Worm (Caenorhabditis elegans) whole organism, L4 larva: Measurements from ENCODE around the gene Y49F6B.14.

ENCODE experiments used
- D1046.2 ChIP-seq: fragments of 200-800 bp; sonication (Bioruptor generic); IDR thresholded peaks from 2 replicates; pipeline ENCODE4 v1.3.6; 2022; ENCODE audit warnings: missing genetic modification characterization, missing compliant biosample characterization
- F26F4.8 ChIP-seq: fragments of 200-800 bp; sonication (Bioruptor generic); conservative IDR thresholded peaks from 2 replicates; pipeline ENCODE4 v1.3.6; 2022; ENCODE audit warnings: missing genetic modification characterization, missing compliant biosample characterization
- F44E2.7 ChIP-seq: fragments of 200-800 bp; sonication (Bioruptor generic); IDR thresholded peaks from 2 replicates; pipeline ENCODE4 v2.1.2; 2022; ENCODE audit warnings: missing genetic modification characterization, missing compliant biosample characterization
- T20F7.1 ChIP-seq: fragments of 200-800 bp; sonication (Bioruptor generic); optimal IDR thresholded peaks from 2 replicates; lab custom pipeline; 2018; ENCODE audit warnings: mild to moderate bottlenecking, missing genetic modification characterization, missing compliant biosample characterization
- Y5F2A.4 ChIP-seq: fragments of 200-800 bp; sonication (Bioruptor generic); optimal IDR thresholded peaks from 2 replicates; lab custom pipeline; 2018; ENCODE audit warnings: mild to moderate bottlenecking, missing genetic modification characterization, missing compliant biosample characterization
- Y75B8A.6 ChIP-seq: fragments of 200-800 bp; sonication (Bioruptor generic); IDR thresholded peaks from 2 replicates; pipeline ENCODE4 v1.3.6; 2022; ENCODE audit warnings: missing genetic modification reagents, missing genetic modification characterization, missing compliant biosample characterization
- ZK337.2 ChIP-seq: fragments of 200-800 bp; sonication (Bioruptor generic); IDR thresholded peaks from 2 replicates; pipeline ENCODE4 v1.3.6; 2022; ENCODE audit warnings: missing genetic modification reagents, missing genetic modification characterization, missing compliant biosample characterization
- ZK546.5 ChIP-seq, 2 experiments: sonication (generic microtip); optimal IDR thresholded peaks; 2 replicates each; lab custom pipeline; 2017; ENCODE audit warnings: missing biosample characterization in 2 of 2, missing genetic modification characterization in 2 of 2
- attf-4 ChIP-seq: sonication (generic microtip); optimal IDR thresholded peaks from 3 replicates; lab custom pipeline; 2017; ENCODE audit warnings: missing biosample characterization, missing genetic modification characterization
- ceh-32 ChIP-seq: sonication (generic microtip); optimal IDR thresholded peaks from 2 replicates; lab custom pipeline; 2016; ENCODE audit warnings: mild to moderate bottlenecking, missing genetic modification characterization, missing compliant biosample characterization; ENCODE audit not compliant: poor library complexity
- ceh-44 ChIP-seq: fragments of 200-800 bp; sonication (Bioruptor generic); IDR thresholded peaks from 2 replicates; pipeline ENCODE4 v1.3.6; 2022; ENCODE audit warnings: missing genetic modification reagents, missing genetic modification characterization, missing compliant biosample characterization
- ceh-82 ChIP-seq: sonication (generic microtip); optimal IDR thresholded peaks from 2 replicates; lab custom pipeline; 2017; ENCODE audit warnings: missing biosample characterization, missing genetic modification characterization
- ces-1 ChIP-seq: fragments of 150-350 bp; sonication (generic microtip); optimal IDR thresholded peaks from 4 replicates; lab custom pipeline; 2014; ENCODE audit warnings: missing biosample characterization, missing genetic modification reagents, missing genetic modification characterization
- cey-2 ChIP-seq: sonication (generic microtip); optimal IDR thresholded peaks from 3 replicates; lab custom pipeline; 2017; ENCODE audit warnings: missing genetic modification characterization, mild to moderate bottlenecking, missing compliant biosample characterization, antibody characterized with exemption, borderline replicate concordance; ENCODE audit not compliant: insufficient read depth
- ctbp-1 ChIP-seq: fragments of 200-800 bp; sonication (Bioruptor generic); IDR thresholded peaks from 2 replicates; pipeline ENCODE4 v1.3.6; 2022; ENCODE audit warnings: missing genetic modification reagents, missing genetic modification characterization, missing compliant biosample characterization
- daf-12 ChIP-seq: fragments of 150-350 bp; optimal IDR thresholded peaks from 2 replicates; lab custom pipeline; 2014; ENCODE audit warnings: missing biosample characterization, missing genetic modification reagents, missing genetic modification characterization
- daf-19 ChIP-seq: fragments of 200-800 bp; sonication (Bioruptor generic); conservative IDR thresholded peaks from 2 replicates; pipeline ENCODE4 v1.3.6; 2022; ENCODE audit warnings: missing genetic modification characterization, missing compliant biosample characterization
- daf-8 ChIP-seq: fragments of 200-800 bp; sonication (Bioruptor generic); IDR thresholded peaks from 2 replicates; pipeline ENCODE4 v1.3.6; 2022; ENCODE audit warnings: missing genetic modification characterization, missing compliant biosample characterization
- dmd-6 ChIP-seq: fragments of 200-800 bp; sonication (Bioruptor generic); IDR thresholded peaks from 2 replicates; pipeline ENCODE4 v1.3.6; 2022; ENCODE audit warnings: missing genetic modification reagents, missing genetic modification characterization, missing compliant biosample characterization
- dmd-8 ChIP-seq: fragments of 200-800 bp; sonication (Bioruptor generic); IDR thresholded peaks from 2 replicates; pipeline ENCODE4 v1.3.6; 2022; ENCODE audit warnings: missing genetic modification characterization, missing compliant biosample characterization
- dpl-1 ChIP-seq: fragments of 150-350 bp; optimal IDR thresholded peaks from 2 replicates; lab custom pipeline; 2014; ENCODE audit warnings: missing biosample characterization, missing genetic modification reagents, missing genetic modification characterization
- egl-43 ChIP-seq: fragments of 200-800 bp; sonication (Bioruptor generic); IDR thresholded peaks from 2 replicates; pipeline ENCODE4 v1.3.6; 2022; ENCODE audit warnings: missing genetic modification reagents, missing genetic modification characterization, missing compliant biosample characterization
- hlh-11 ChIP-seq: fragments of 200-800 bp; sonication (Bioruptor generic); optimal IDR thresholded peaks from 2 replicates; lab custom pipeline; 2018; ENCODE audit warnings: mild to moderate bottlenecking, missing genetic modification characterization, missing compliant biosample characterization
- hlh-30 ChIP-seq: sonication (generic microtip); optimal IDR thresholded peaks from 2 replicates; lab custom pipeline; 2017; ENCODE audit warnings: antibody characterized with exemption, mild to moderate bottlenecking, missing genetic modification characterization, missing compliant biosample characterization; ENCODE audit not compliant: insufficient read depth
- lim-7 ChIP-seq: fragments of 200-800 bp; sonication (Bioruptor generic); IDR thresholded peaks from 2 replicates; pipeline ENCODE4 v1.3.6; 2022; ENCODE audit warnings: missing genetic modification characterization, missing compliant biosample characterization
- lin-1 ChIP-seq: fragments of 200-800 bp; sonication (Bioruptor generic); IDR thresholded peaks from 2 replicates; pipeline ENCODE4 v1.3.6; 2022; ENCODE audit warnings: missing genetic modification reagents, missing genetic modification characterization, missing compliant biosample characterization
- lin-39 ChIP-seq: fragments of 150-350 bp; optimal IDR thresholded peaks from 2 replicates; lab custom pipeline; 2014; ENCODE audit warnings: missing biosample characterization, missing genetic modification reagents, missing genetic modification characterization
- lir-3 ChIP-seq: sonication (generic microtip); optimal IDR thresholded peaks from 2 replicates; lab custom pipeline; 2016; ENCODE audit warnings: mild to moderate bottlenecking, missing genetic modification characterization, missing compliant biosample characterization
- madf-5 ChIP-seq, 2 experiments: fragments of 200-800 bp; sonication (Bioruptor generic); IDR thresholded peaks; 2 replicates each; pipeline ENCODE4 v1.3.6; 2022; ENCODE audit warnings: missing compliant biosample characterization in 2 of 2, missing genetic modification characterization in 2 of 2
- mdl-1 ChIP-seq, 2 experiments: fragments of 150-350 bp in 1 of 2; sonication (generic microtip) in 1 of 2; optimal IDR thresholded peaks; 2 replicates each; lab custom pipeline; 2014 to 2017; ENCODE audit warnings: missing biosample characterization in 2 of 2, missing genetic modification characterization in 2 of 2
- mdt-29 ChIP-seq: fragments of 200-800 bp; sonication (Bioruptor generic); IDR thresholded peaks from 2 replicates; pipeline ENCODE4 v1.3.6; 2022; ENCODE audit warnings: missing genetic modification reagents, missing genetic modification characterization, missing compliant biosample characterization
- mes-2 ChIP-seq: sonication (generic microtip); optimal IDR thresholded peaks from 2 replicates; lab custom pipeline; 2016; ENCODE audit warnings: missing genotype, mild to moderate bottlenecking, missing genetic modification characterization, missing compliant biosample characterization; ENCODE audit not compliant: poor library complexity, severe bottlenecking
- mxl-2 ChIP-seq: fragments of 200-800 bp; sonication (Bioruptor generic); conservative IDR thresholded peaks from 2 replicates; pipeline ENCODE4 v1.3.6; 2022; ENCODE audit warnings: missing genetic modification reagents, missing genetic modification characterization, missing compliant biosample characterization
- mxl-3 ChIP-seq: fragments of 200-800 bp; sonication (Bioruptor generic); optimal IDR thresholded peaks from 2 replicates; lab custom pipeline; 2018; ENCODE audit warnings: mild to moderate bottlenecking, missing genetic modification characterization, missing compliant biosample characterization
- nhr-10 ChIP-seq: fragments of 150-350 bp; optimal IDR thresholded peaks from 2 replicates; lab custom pipeline; 2014; ENCODE audit warnings: missing biosample characterization, missing genetic modification characterization
- nhr-102 ChIP-seq: sonication (generic microtip); optimal IDR thresholded peaks from 2 replicates; lab custom pipeline; 2016; ENCODE audit warnings: mild to moderate bottlenecking, missing genetic modification characterization, moderate library complexity, missing compliant biosample characterization
- nhr-28 ChIP-seq: fragments of 150-350 bp; optimal IDR thresholded peaks from 2 replicates; lab custom pipeline; 2014; ENCODE audit warnings: missing biosample characterization, missing genetic modification characterization
- nhr-41 ChIP-seq: fragments of 200-800 bp; sonication (Bioruptor generic); IDR thresholded peaks from 2 replicates; pipeline ENCODE4 v1.3.6; 2022; ENCODE audit warnings: missing genetic modification reagents, missing genetic modification characterization, missing compliant biosample characterization
- nhr-48 ChIP-seq: sonication (generic microtip); optimal IDR thresholded peaks from 2 replicates; lab custom pipeline; 2016; ENCODE audit warnings: mild to moderate bottlenecking, missing genetic modification characterization, missing compliant biosample characterization
- nhr-6 ChIP-seq: fragments of 150-350 bp; optimal IDR thresholded peaks from 2 replicates; lab custom pipeline; 2014; ENCODE audit warnings: missing biosample characterization, missing genetic modification characterization
- nhr-77 ChIP-seq: fragments of 150-350 bp; optimal IDR thresholded peaks from 2 replicates; lab custom pipeline; 2014; ENCODE audit warnings: missing biosample characterization, missing genetic modification characterization
- sdz-12 ChIP-seq: fragments of 200-800 bp; sonication (Bioruptor generic); optimal IDR thresholded peaks from 2 replicates; lab custom pipeline; 2018; ENCODE audit warnings: mild to moderate bottlenecking, missing genetic modification characterization, missing compliant biosample characterization
- snpc-1.2 ChIP-seq: fragments of 200-800 bp; sonication (Bioruptor generic); IDR thresholded peaks from 2 replicates; pipeline ENCODE4 v1.3.6; 2022; ENCODE audit warnings: missing genetic modification reagents, missing genetic modification characterization, missing compliant biosample characterization
- spr-1 ChIP-seq: sonication (generic microtip); optimal IDR thresholded peaks from 2 replicates; lab custom pipeline; 2016; ENCODE audit warnings: mild to moderate bottlenecking, missing genetic modification characterization, missing compliant biosample characterization
- spr-3 ChIP-seq: fragments of 200-800 bp; sonication (Bioruptor generic); optimal IDR thresholded peaks from 2 replicates; lab custom pipeline; 2018; ENCODE audit warnings: mild to moderate bottlenecking, missing genetic modification characterization, missing compliant biosample characterization
- tra-1 ChIP-seq: fragments of 200-800 bp; sonication (Bioruptor generic); IDR thresholded peaks from 2 replicates; pipeline ENCODE4 v1.3.6; 2022; ENCODE audit warnings: missing genetic modification reagents, missing genetic modification characterization, missing compliant biosample characterization
- unc-130 ChIP-seq: sonication (generic microtip); optimal IDR thresholded peaks from 2 replicates; lab custom pipeline; 2016; ENCODE audit warnings: missing genetic modification reagents, missing genetic modification characterization, missing compliant biosample characterization
- unc-62 ChIP-seq, 3 experiments: fragments of 150-350 bp in 1 of 3; sonication (generic microtip); optimal IDR thresholded peaks in 2 of 3; peaks in 1 of 3; 1 replicate in 1 of 3; 2 replicates in 2 of 3; lab custom pipeline; 2014 to 2017; ENCODE audit warnings: missing biosample characterization in 3 of 3, missing genetic modification characterization in 3 of 3, missing genetic modification reagents in 3 of 3, missing genotype in 1 of 3
- vab-7 ChIP-seq: fragments of 200-800 bp; sonication (Bioruptor generic); IDR thresholded peaks from 2 replicates; pipeline ENCODE4 v1.3.6; 2022; ENCODE audit warnings: missing genetic modification reagents, missing genetic modification characterization, missing compliant biosample characterization

Y49F6B.14 gene

DNA sequence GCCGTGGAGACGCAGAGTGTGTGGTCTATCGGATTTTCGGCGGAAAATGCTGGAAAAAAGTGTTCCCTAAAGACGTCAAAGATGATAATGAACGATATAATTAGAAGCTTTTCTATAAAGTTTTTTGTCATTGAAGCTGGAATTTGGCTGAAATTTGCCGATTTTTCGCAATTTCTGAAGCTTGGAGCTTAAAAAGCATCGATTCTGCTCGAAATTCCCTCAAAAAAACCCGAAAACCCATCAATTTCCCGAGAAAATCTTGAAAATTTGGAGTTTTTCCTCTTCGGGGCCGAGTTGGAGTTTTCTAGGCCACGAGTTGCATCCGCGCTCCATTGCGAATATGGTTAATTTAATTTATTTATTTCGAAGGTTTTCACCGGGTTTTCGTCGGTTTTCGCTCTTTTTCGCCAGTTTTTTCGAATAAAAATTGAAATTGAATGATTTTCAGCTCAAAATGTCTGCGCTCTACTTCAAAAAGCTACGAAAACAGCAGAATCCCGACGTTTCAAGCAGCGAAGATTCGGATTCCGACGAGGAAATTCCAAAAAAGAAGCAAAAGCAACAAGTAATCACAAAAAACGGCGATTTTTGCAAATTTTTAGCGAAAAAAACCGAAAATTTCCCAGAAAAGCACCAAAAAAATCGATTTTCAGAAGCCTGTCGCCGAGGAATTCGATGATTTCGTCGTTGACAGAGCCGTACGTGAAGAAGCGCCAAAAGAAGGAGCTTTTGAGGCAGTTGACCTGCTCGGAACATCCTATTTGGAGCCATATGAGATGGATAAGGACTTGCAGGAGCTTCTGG is 12.6 kb downstream of the Y49F6B.14 start, which contains the start of the genes col-71 and Y49F6B.2 (continued):
- TF ChIP-seq dmd-8 (no peak), mdl-1 (tag; optimal IDR thresholded peaks at IDR 0.05; lab: Kevin White, UChicago) (no peak), ces-1 (peak; percentile 95), lin-39 (tag; lab: Kevin White, UChicago) (no peak), ceh-44 (GFP tag; lab: Robert Waterston, UW) (peak; percentile 48; the same call in 1 of the 2 replicates), nhr-102 (tag; lab: Kevin White, UChicago) (no peak), dpl-1 (GFP tag; lab: Kevin White, UChicago) (peak; percentile 70), lim-7 (no peak), Y75B8A.6 (GFP tag; lab: Robert Waterston, UW) (no peak), sdz-12 (no peak), mxl-3 (GFP tag; lab: Kevin White, UChicago) (no peak), hlh-30 (tag; lab: Kevin White, UChicago) (peak; percentile 22), ceh-32 (tag; lab: Kevin White, UChicago) (no peak), ZK546.5 (tag; optimal IDR thresholded peaks at IDR 0.05; lab: Kevin White, UChicago) (no peak), D1046.2 (0 out of 2 replicates have a peak, but pooled peaks have one; percentile 52), spr-3 (GFP tag; lab: Kevin White, UChicago) (no peak), daf-12 (tag; lab: Kevin White, UChicago) (no peak), ZK337.2 (GFP tag; lab: Robert Waterston, UW) (peak; percentile 72), hlh-11 (peak; percentile 15), lir-3 (tag; lab: Kevin White, UChicago) (no peak), dmd-6 (GFP tag; lab: Robert Waterston, UW) (peak; percentile 45), nhr-48 (tag; lab: Kevin White, UChicago) (no peak), nhr-41 (no peak), Y5F2A.4 (GFP tag; lab: Kevin White, UChicago) (no peak), nhr-28 (peak; percentile 19), daf-8 (GFP tag; lab: Robert Waterston, UW) (no peak), spr-1 (tag; lab: Kevin White, UChicago) (no peak), nhr-77 (tag; lab: Kevin White, UChicago) (peak; percentile 4), mdt-29 (GFP tag; lab: Robert Waterston, UW) (no peak), ceh-82 (no peak), madf-5 (GFP tag; IDR thresholded peaks at IDR 0.05; lab: Robert Waterston, UW) (no peak), cey-2 (tag; lab: Kevin White, UChicago) (no peak), unc-130 (GFP tag; lab: Kevin White, UChicago) (peak; percentile 91), F44E2.7 (GFP tag; lab: Robert Waterston, UW) (no peak), nhr-10 (tag; lab: Kevin White, UChicago) (no peak), tra-1 (GFP tag; lab: Robert Waterston, UW) (no peak), nhr-6 (tag; lab: Kevin White, UChicago) (peak; percentile 45), snpc-1.2 (no peak), attf-4 (tag; lab: Kevin White, UChicago) (no peak), vab-7 (GFP tag; lab: Robert Waterston, UW) (no peak), mes-2 (tag; lab: Kevin White, UChicago) (peak; percentile 99), daf-19 (GFP tag; lab: Robert Waterston, UW) (no peak), mxl-2 (no peak), ctbp-1 (GFP tag; lab: Robert Waterston, UW) (0 out of 2 replicates have a peak, but pooled peaks have one; percentile 49), unc-62 (GFP tag; optimal IDR thresholded peaks at IDR 0.05 in 1 of 2; lab: Kevin White, UChicago) (peak in 1 of 2 experiments; percentile 97), unc-62 (tag; optimal IDR thresholded peaks at IDR 0.05; lab: Kevin White, UChicago) (no peak), T20F7.1 (GFP tag; lab: Kevin White, UChicago) (no peak), egl-43 (GFP tag; lab: Robert Waterston, UW) (no peak), lin-1 (no peak), F26F4.8 (GFP tag; lab: Robert Waterston, UW) (no peak)
